Worm (Caenorhabditis elegans) whole organism, midembryonic: ENCODE data around the gene T11B7.2.

Experiments used
- T22C8.4 ChIP-seq: fragments of 200-800 bp; sonication (Bioruptor generic); IDR thresholded peaks from 2 replicates; pipeline ENCODE4 v1.3.6; 2022; ENCODE audit warnings: missing genetic modification characterization, missing compliant biosample characterization
- cog-1 ChIP-seq: sonication (generic microtip); optimal IDR thresholded peaks from 2 replicates; lab custom pipeline; 2016; ENCODE audit warnings: missing genetic modification characterization, missing compliant biosample characterization
- flt-1 ChIP-seq: fragments of 200-800 bp; sonication (Bioruptor generic); IDR thresholded peaks from 2 replicates; pipeline ENCODE4 v1.3.6; 2022; ENCODE audit warnings: missing genetic modification characterization, missing compliant biosample characterization
- klf-2 ChIP-seq: fragments of 200-800 bp; sonication (Bioruptor generic); conservative IDR thresholded peaks from 2 replicates; pipeline ENCODE4 v1.3.6; 2022; ENCODE audit warnings: missing genetic modification reagents, missing genetic modification characterization, missing compliant biosample characterization
- med-1 ChIP-seq: sonication (generic microtip); optimal IDR thresholded peaks from 2 replicates; lab custom pipeline; 2017; ENCODE audit warnings: missing genetic modification characterization, mild to moderate bottlenecking, missing compliant biosample characterization, antibody characterized with exemption, missing genetic modification reagents; ENCODE audit not compliant: insufficient read depth
- ref-1 ChIP-seq: fragments of 200-800 bp; sonication (Bioruptor generic); conservative IDR thresholded peaks from 2 replicates; pipeline ENCODE4 v1.3.6; 2022; ENCODE audit warnings: missing genetic modification reagents, missing genetic modification characterization, missing compliant biosample characterization
- tab-1 ChIP-seq: fragments of 200-800 bp; sonication (Bioruptor generic); IDR thresholded peaks from 2 replicates; pipeline ENCODE4 v1.3.6; 2022; ENCODE audit warnings: missing genetic modification characterization, missing compliant biosample characterization
- ztf-23 ChIP-seq: fragments of 200-800 bp; sonication (Bioruptor generic); IDR thresholded peaks from 2 replicates; pipeline ENCODE4 v1.3.6; 2022; ENCODE audit warnings: missing genetic modification reagents, missing genetic modification characterization, missing compliant biosample characterization
- ztf-29 ChIP-seq: fragments of 200-800 bp; sonication (Bioruptor generic); IDR thresholded peaks from 2 replicates; pipeline ENCODE4 v1.3.6; 2022; ENCODE audit warnings: missing genetic modification reagents, missing genetic modification characterization, missing compliant biosample characterization

The T11B7.2 gene

ce11 chrIV:8821147-8821546, 23.2 kb downstream of the T11B7.2 start, which contains the start of gene T28C6.5:
T28C6.5 (plus strand) TSS chrIV:8821447.
- no peak for TF ChIP-seq T22C8.4
- no peak for TF ChIP-seq ztf-29
- no peak for TF ChIP-seq med-1
- TF ChIP-seq klf-2 (GFP tag; lab: Robert Waterston, UW) = no peak
- TF ChIP-seq cog-1 (tag; lab: Kevin White, UChicago) = no peak
- TF ChIP-seq ztf-23 (GFP tag; lab: Robert Waterston, UW) = no peak
- TF ChIP-seq ref-1 (GFP tag; lab: Robert Waterston, UW) = no peak
- TF ChIP-seq flt-1 (GFP tag; lab: Robert Waterston, UW) = no peak
- no peak for TF ChIP-seq tab-1

- TF ChIP-seq ref-1 (GFP tag; lab: Robert Waterston, UW) (no peak), T22C8.4 (no peak), tab-1 (no peak), klf-2 (GFP tag; lab: Robert Waterston, UW) (no peak), ztf-23 (GFP tag; lab: Robert Waterston, UW) (no peak), med-1 (no peak), cog-1 (tag; lab: Kevin White, UChicago) (no peak), flt-1 (GFP tag; lab: Robert Waterston, UW) (no peak), ztf-29 (no peak)
These were observed 24.3 kb downstream of the T11B7.2 start, which contains the start of gene T28C6.3 for ce11 chrIV:8820041-8820440. T28C6.3 (plus strand) TSS chrIV:8820341.

ce11 chrIV:8819471-8819870, 24.9 kb downstream of the T11B7.2 start:
- TF ChIP-seq tab-1 = no peak
- no peak for TF ChIP-seq med-1
- TF ChIP-seq cog-1 (tag; lab: Kevin White, UChicago) = no peak
- TF ChIP-seq ztf-23 (GFP tag; lab: Robert Waterston, UW) = no peak
- no peak for TF ChIP-seq T22C8.4
- TF ChIP-seq ztf-29 = no peak
- no peak for TF ChIP-seq klf-2 (GFP tag; lab: Robert Waterston, UW)
- no peak for TF ChIP-seq ref-1 (GFP tag; lab: Robert Waterston, UW)
- no peak for TF ChIP-seq flt-1 (GFP tag; lab: Robert Waterston, UW)

- TF ChIP-seq ref-1 (GFP tag; lab: Robert Waterston, UW) (no peak), klf-2 (GFP tag; lab: Robert Waterston, UW) (no peak), cog-1 (tag; lab: Kevin White, UChicago) (no peak), T22C8.4 (no peak), ztf-23 (GFP tag; lab: Robert Waterston, UW) (no peak), ztf-29 (no peak), tab-1 (no peak), med-1 (no peak), flt-1 (GFP tag; lab: Robert Waterston, UW) (no peak)
These were observed 26.7 kb downstream of the T11B7.2 start, which contains the start of gene T28C6.10 for ce11 chrIV:8817639-8818038. T28C6.10 (plus strand) TSS chrIV:8817939.

- TF ChIP-seq flt-1 (GFP tag; lab: Robert Waterston, UW) = 0 out of 2 replicates have a peak, but pooled peaks have one; percentile 20
- no peak for TF ChIP-seq med-1
- TF ChIP-seq tab-1 = no peak
- TF ChIP-seq ztf-23 (GFP tag; lab: Robert Waterston, UW) = 0 out of 2 replicates have a peak, but pooled peaks have one; percentile 10
These were observed 27.7 kb downstream of the T11B7.2 start for ce11 chrIV:8816617-8817016.

ce11 chrIV:8816029-8816428, 28.3 kb downstream of the T11B7.2 start, which contains the start of gene grsp-2:
grsp-2 (plus strand) TSS chrIV:8816329.
- TF ChIP-seq tab-1 = no peak
- no peak for TF ChIP-seq ztf-23 (GFP tag; lab: Robert Waterston, UW)
- no peak for TF ChIP-seq flt-1 (GFP tag; lab: Robert Waterston, UW)
- no peak for TF ChIP-seq ztf-29
- TF ChIP-seq med-1 = no peak

ce11 chrIV:8815162-8815561, 29.2 kb downstream of the T11B7.2 start:
- TF ChIP-seq klf-2 (GFP tag; lab: Robert Waterston, UW) (no peak), T22C8.4 (no peak), cog-1 (tag; lab: Kevin White, UChicago) (no peak), ztf-23 (GFP tag; lab: Robert Waterston, UW) (no peak), tab-1 (no peak), ztf-29 (no peak), ref-1 (GFP tag; lab: Robert Waterston, UW) (no peak)

- TF ChIP-seq T22C8.4 (no peak), tab-1 (no peak)
These were observed 30.7 kb downstream of the T11B7.2 start, which contains the start of gene exc-5 for ce11 chrIV:8813614-8814013. exc-5 (minus strand) TSS chrIV:8813670.

- no peak for TF ChIP-seq tab-1
- no peak for TF ChIP-seq ztf-29
- no peak for TF ChIP-seq ref-1 (GFP tag; lab: Robert Waterston, UW)
- no peak for TF ChIP-seq klf-2 (GFP tag; lab: Robert Waterston, UW)
- TF ChIP-seq cog-1 (tag; lab: Kevin White, UChicago) = no peak
- no peak for TF ChIP-seq T22C8.4
- no peak for TF ChIP-seq ztf-23 (GFP tag; lab: Robert Waterston, UW)
- TF ChIP-seq flt-1 (GFP tag; lab: Robert Waterston, UW) = no peak
- no peak for TF ChIP-seq med-1
These were observed 37.0 kb downstream of the T11B7.2 start for ce11 chrIV:8807327-8807726.

- TF ChIP-seq cog-1 (tag; lab: Kevin White, UChicago) = no peak
These were observed 46.1 kb downstream of the T11B7.2 start, which contains the start of gene clec-182 for ce11 chrIV:8798255-8798654. clec-182 (minus strand) TSS chrIV:8798355.

ce11 chrIV:8796246-8796645, 48.1 kb downstream of the T11B7.2 start:
- TF ChIP-seq klf-2 (GFP tag; lab: Robert Waterston, UW) (no peak), tab-1 (no peak)
